Fruit fly (Drosophila melanogaster): ENCODE data around the gene mRpL30.

The mRpL30 gene

dm6 chrX:4647316-4648046 is at the start of gene mRpL30, which contains the start of gene HLH4C:
Gene mRpL30 (plus strand): TSS chrX:4647871.
Gene HLH4C (minus strand): TSS chrX:4647414.
- TF ChIP-seq noc (tag; optimal IDR thresholded peaks at IDR 0.05) = no peak

- TF ChIP-seq noc (tag; optimal IDR thresholded peaks at IDR 0.05) = no peak
These were observed 47.7 kb upstream of the mRpL30 start for dm6 chrX:4599897-4600469.

- peak; percentile 17 for TF ChIP-seq noc (tag; optimal IDR thresholded peaks at IDR 0.05)
These were observed 43.6 kb upstream of the mRpL30 start for dm6 chrX:4604107-4604506.

- TF ChIP-seq noc (tag; optimal IDR thresholded peaks at IDR 0.05) = no peak
These were observed 43.1 kb upstream of the mRpL30 start for dm6 chrX:4604553-4604952.

dm6 chrX:4605313-4605712 is 42.4 kb upstream of the mRpL30 start:
- no peak for TF ChIP-seq noc (tag; optimal IDR thresholded peaks at IDR 0.05)

dm6 chrX:4606447-4606846 is 41.2 kb upstream of the mRpL30 start:
- TF ChIP-seq noc (tag; optimal IDR thresholded peaks at IDR 0.05) = no peak

dm6 chrX:4609737-4610136 is 37.9 kb upstream of the mRpL30 start:
- no peak for TF ChIP-seq noc (tag; optimal IDR thresholded peaks at IDR 0.05)

dm6 chrX:4610481-4610880 is 37.2 kb upstream of the mRpL30 start:
- TF ChIP-seq noc (tag; optimal IDR thresholded peaks at IDR 0.05) = peak; percentile 27

dm6 chrX:4612454-4612853 is 35.2 kb upstream of the mRpL30 start:
- TF ChIP-seq noc (tag; optimal IDR thresholded peaks at IDR 0.05) = no peak

dm6 chrX:4613613-4614012 is 34.1 kb upstream of the mRpL30 start:
- no peak for TF ChIP-seq noc (tag; optimal IDR thresholded peaks at IDR 0.05)

- peak; percentile 65 for TF ChIP-seq noc (tag; optimal IDR thresholded peaks at IDR 0.05)
These were observed 33.3 kb upstream of the mRpL30 start for dm6 chrX:4614325-4614724.

dm6 chrX:4614945-4615344 is 32.7 kb upstream of the mRpL30 start:
- no peak for TF ChIP-seq noc (tag; optimal IDR thresholded peaks at IDR 0.05)

dm6 chrX:4615684-4616292 is 31.9 kb upstream of the mRpL30 start:
- no peak for TF ChIP-seq noc (tag; optimal IDR thresholded peaks at IDR 0.05)

dm6 chrX:4616865-4617669 is 30.6 kb upstream of the mRpL30 start, which contains the start of gene peb:
Gene peb (plus strand): TSS chrX:4617564.
- TF ChIP-seq noc (tag; optimal IDR thresholded peaks at IDR 0.05) = no peak

dm6 chrX:4618869-4619268 is 28.8 kb upstream of the mRpL30 start:
- TF ChIP-seq noc (tag; optimal IDR thresholded peaks at IDR 0.05) = no peak

- TF ChIP-seq noc (tag; optimal IDR thresholded peaks at IDR 0.05) = no peak
These were observed 20.5 kb upstream of the mRpL30 start for dm6 chrX:4627160-4627559.

Measured in whole organism, larva.